Worm (Caenorhabditis elegans) whole organism, mixed stage, embryonic: ENCODE data around the gene unc-104.
"Not testable (repeated sequence)": the region's sequence is repeated elsewhere in the genome, so short reads cannot be mapped to it uniquely, and the experiment has no call there.

Source experiments
- ceh-39 ChIP-seq: fragments of 150-350 bp; optimal IDR thresholded peaks from 2 replicates; lab custom pipeline; 2014; ENCODE audit warnings: missing biosample characterization, missing genetic modification characterization
- elt-1 ChIP-seq: sonication (generic microtip); optimal IDR thresholded peaks from 2 replicates; lab custom pipeline; 2017; ENCODE audit warnings: missing genetic modification characterization, mild to moderate bottlenecking, missing compliant biosample characterization, antibody characterized with exemption, moderate library complexity, borderline replicate concordance; ENCODE audit not compliant: insufficient read depth
- lsy-2 ChIP-seq: fragments of 150-350 bp; optimal IDR thresholded peaks from 2 replicates; lab custom pipeline; 2014; ENCODE audit warnings: missing biosample characterization, missing genetic modification characterization
- mab-5 ChIP-seq: fragments of 150-350 bp; optimal IDR thresholded peaks from 2 replicates; lab custom pipeline; 2014; ENCODE audit warnings: missing biosample characterization, missing genetic modification characterization
- mls-2 ChIP-seq: sonication (generic microtip); optimal IDR thresholded peaks from 2 replicates; lab custom pipeline; 2016; ENCODE audit warnings: mild to moderate bottlenecking, missing genetic modification characterization, moderate library complexity, missing compliant biosample characterization
- nhr-2 ChIP-seq: fragments of 150-350 bp; optimal IDR thresholded peaks from 2 replicates; lab custom pipeline; 2014; ENCODE audit warnings: missing biosample characterization, missing genetic modification characterization
- nhr-28 ChIP-seq: fragments of 150-350 bp; optimal IDR thresholded peaks from 2 replicates; lab custom pipeline; 2014; ENCODE audit warnings: missing biosample characterization, missing genetic modification characterization
- nhr-76 ChIP-seq: sonication (generic microtip); optimal IDR thresholded peaks from 2 replicates; lab custom pipeline; 2017; ENCODE audit warnings: missing biosample characterization, missing genetic modification characterization
- snpc-4 ChIP-seq: fragments of 150-350 bp; optimal IDR thresholded peaks from 2 replicates; lab custom pipeline; 2014; ENCODE audit warnings: missing biosample characterization, missing genetic modification characterization
- unc-62 ChIP-seq: fragments of 150-350 bp; optimal IDR thresholded peaks from 2 replicates; lab custom pipeline; 2014; ENCODE audit warnings: missing biosample characterization, missing genetic modification reagents, missing genetic modification characterization

ce11 chrII:6977732-6978131 is 17.1 kb upstream of the unc-104 start, which contains the start of gene C15F1.8:
- not testable (repeated sequence) for TF ChIP-seq elt-1; unc-62 (GFP tag; lab: Kevin White, UChicago); lsy-2 (tag; lab: Kevin White, UChicago); nhr-76 (tag; lab: Kevin White, UChicago); snpc-4 (tag; lab: Kevin White, UChicago); mls-2; ceh-39 (tag; lab: Kevin White, UChicago); nhr-2 (tag; lab: Kevin White, UChicago); nhr-28; mab-5 (tag; lab: Kevin White, UChicago)
